Fruit fly (Drosophila melanogaster) whole organism, adult: ENCODE data around the gene CG8219.
A peak's percentile ranks its signal among the peaks of the same experiment; 100 is the strongest.

Experiments used
- CG11617 ChIP-seq: fragments of 200-800 bp; sonication (Bioruptor generic); optimal IDR thresholded peaks from 2 replicates; lab custom pipeline; 2017; ENCODE audit warnings: mild to moderate bottlenecking, missing biosample characterization, missing genetic modification reagents, missing genetic modification characterization
- CG12768 ChIP-seq: fragments of 200-800 bp; sonication (Bioruptor generic); optimal IDR thresholded peaks from 2 replicates; lab custom pipeline; 2017; ENCODE audit warnings: missing biosample characterization, missing genetic modification characterization, mild to moderate bottlenecking, moderate library complexity, missing genetic modification reagents
- CG14711 ChIP-seq: fragments of 200-800 bp; sonication (Bioruptor generic); optimal IDR thresholded peaks from 2 replicates; lab custom pipeline; 2018; ENCODE audit warnings: missing biosample characterization, mild to moderate bottlenecking, missing genetic modification characterization, moderate library complexity
- CG1620 ChIP-seq: fragments of 200-800 bp; sonication (Bioruptor generic); optimal IDR thresholded peaks from 2 replicates; lab custom pipeline; 2016; ENCODE audit warnings: missing biosample characterization, missing genetic modification characterization
- CG33017 ChIP-seq: fragments of 200-800 bp; sonication (Bioruptor generic); optimal IDR thresholded peaks from 2 replicates; lab custom pipeline; 2018; ENCODE audit warnings: missing biosample characterization, mild to moderate bottlenecking, missing genetic modification characterization, moderate library complexity
- CG5204 ChIP-seq: fragments of 200-800 bp; sonication (Bioruptor generic); optimal IDR thresholded peaks from 2 replicates; lab custom pipeline; 2016; ENCODE audit warnings: missing biosample characterization, missing genetic modification characterization
- CG7045 ChIP-seq: fragments of 200-800 bp; sonication (Bioruptor generic); optimal IDR thresholded peaks from 2 replicates; lab custom pipeline; 2017; ENCODE audit warnings: missing biosample characterization, mild to moderate bottlenecking, missing genetic modification characterization
- CG7101 ChIP-seq: fragments of 200-800 bp; sonication (Bioruptor generic); optimal IDR thresholded peaks from 2 replicates; lab custom pipeline; 2018; ENCODE audit warnings: missing biosample characterization, mild to moderate bottlenecking, missing genetic modification characterization, moderate library complexity
- Clk ChIP-seq: fragments of 200-800 bp; sonication (Bioruptor generic); optimal IDR thresholded peaks from 2 replicates; lab custom pipeline; 2017; ENCODE audit warnings: missing biosample characterization, missing genetic modification characterization
- Crg-1 ChIP-seq: fragments of 200-800 bp; sonication (Bioruptor generic); optimal IDR thresholded peaks from 2 replicates; lab custom pipeline; 2016; ENCODE audit warnings: missing biosample characterization, missing genetic modification characterization
- Hr96 ChIP-seq: fragments of 200-800 bp; sonication (Bioruptor generic); optimal IDR thresholded peaks from 2 replicates; lab custom pipeline; 2016; ENCODE audit warnings: missing biosample characterization, missing genetic modification characterization
- Mnt ChIP-seq: fragments of 200-800 bp; sonication (Bioruptor generic); optimal IDR thresholded peaks from 2 replicates; lab custom pipeline; 2016; ENCODE audit warnings: missing biosample characterization, mild to moderate bottlenecking, missing genetic modification characterization
- bab1 ChIP-seq: fragments of 200-800 bp; sonication (Bioruptor generic); optimal IDR thresholded peaks from 3 replicates; lab custom pipeline; 2019; ENCODE audit warnings: missing biosample characterization, mild to moderate bottlenecking, missing genetic modification characterization, moderate library complexity
- cic ChIP-seq: fragments of 200-800 bp; sonication (Bioruptor generic); optimal IDR thresholded peaks from 2 replicates; lab custom pipeline; 2017; ENCODE audit warnings: missing biosample characterization, mild to moderate bottlenecking, missing genetic modification characterization, moderate library complexity
- cnc ChIP-seq, 2 experiments: fragments of >200 bp; optimal IDR thresholded peaks; 2 replicates each; lab custom pipeline; 2017
- kay ChIP-seq: fragments of 200-800 bp; sonication (Bioruptor generic); peaks from one replicate; lab custom pipeline; 2016; ENCODE audit warnings: missing biosample characterization, missing genetic modification characterization, borderline replicate concordance
- ovo ChIP-seq: fragments of 200-800 bp; sonication (Bioruptor generic); optimal IDR thresholded peaks from 2 replicates; lab custom pipeline; 2016; ENCODE audit warnings: missing biosample characterization, missing genetic modification characterization
- pad ChIP-seq: fragments of 200-800 bp; sonication (Bioruptor generic); optimal IDR thresholded peaks from 3 replicates; lab custom pipeline; 2017; ENCODE audit warnings: missing biosample characterization, missing genetic modification characterization, mild to moderate bottlenecking, moderate library complexity, missing genetic modification reagents
- tj ChIP-seq: fragments of 200-800 bp; sonication (Bioruptor generic); optimal IDR thresholded peaks from 3 replicates; lab custom pipeline; 2017; ENCODE audit warnings: missing biosample characterization, mild to moderate bottlenecking, missing genetic modification characterization, moderate library complexity
- toe ChIP-seq: fragments of 200-800 bp; sonication (Bioruptor generic); optimal IDR thresholded peaks from 2 replicates; lab custom pipeline; 2016; ENCODE audit warnings: missing biosample characterization, missing genetic modification characterization

Gene CG8219

DNA sequence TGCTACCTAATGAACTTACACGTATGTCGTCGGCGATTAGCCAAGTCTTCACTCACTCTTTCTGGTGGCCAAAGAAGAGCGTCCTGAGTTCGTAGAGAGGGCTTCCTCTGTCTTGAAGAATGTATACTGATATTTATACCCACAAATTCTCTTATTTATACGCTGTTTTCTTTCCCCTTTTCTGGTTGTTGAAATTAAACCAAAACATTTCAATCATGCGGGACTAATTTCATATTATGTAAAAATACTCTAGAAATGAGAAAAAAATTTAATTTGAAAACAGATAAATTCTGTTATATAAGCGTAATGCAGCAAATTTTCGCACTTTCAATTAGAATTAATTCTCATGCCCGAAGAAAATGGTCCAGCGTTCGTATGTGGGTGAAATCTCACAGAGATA, 33.0 kb downstream of the CG8219 start, which contains the start of gene BG642312:
BG642312 (minus strand) TSS at position 101 of the 400 bp plus-strand sequence.
- TF ChIP-seq Hr96 (no peak), CG5204 (GFP tag; lab: Kevin White, UChicago) (no peak), CG7101 (tag; lab: Kevin White, UChicago) (no peak), CG14711 (tag; lab: Kevin White, UChicago) (no peak), Mnt (GFP tag; lab: Kevin White, UChicago) (no peak), cnc (optimal IDR thresholded peaks at IDR 0.05; lab: Kevin White, UChicago) (no peak), bab1 (GFP tag; lab: Kevin White, UChicago) (no peak)

DNA sequence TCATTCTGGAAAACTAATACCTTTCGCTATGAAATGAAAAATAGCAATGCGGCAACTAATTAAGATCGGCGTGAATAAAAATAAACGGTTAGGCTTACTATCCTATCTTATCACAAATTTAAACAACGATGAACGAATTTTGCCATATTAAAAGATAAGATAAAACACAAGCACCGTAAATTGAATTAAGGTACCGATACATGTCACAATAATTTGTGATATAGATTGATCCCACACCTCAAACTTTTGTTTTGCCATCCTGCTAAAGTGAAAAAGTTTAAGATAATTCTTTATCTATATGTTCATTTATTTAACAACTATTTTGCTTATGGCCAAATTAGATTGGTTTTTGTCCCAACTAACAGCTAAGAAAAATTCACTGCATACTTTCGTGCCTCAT, 33.8 kb downstream of the CG8219 start, which contains the start of gene CG42714:
CG42714 (minus strand) TSS at position 22 of the 400 bp plus-strand sequence.
- TF ChIP-seq kay (no peak), cic (GFP tag; lab: Kevin White, UChicago) (no peak), Mnt (GFP tag; lab: Kevin White, UChicago) (no peak)

DNA sequence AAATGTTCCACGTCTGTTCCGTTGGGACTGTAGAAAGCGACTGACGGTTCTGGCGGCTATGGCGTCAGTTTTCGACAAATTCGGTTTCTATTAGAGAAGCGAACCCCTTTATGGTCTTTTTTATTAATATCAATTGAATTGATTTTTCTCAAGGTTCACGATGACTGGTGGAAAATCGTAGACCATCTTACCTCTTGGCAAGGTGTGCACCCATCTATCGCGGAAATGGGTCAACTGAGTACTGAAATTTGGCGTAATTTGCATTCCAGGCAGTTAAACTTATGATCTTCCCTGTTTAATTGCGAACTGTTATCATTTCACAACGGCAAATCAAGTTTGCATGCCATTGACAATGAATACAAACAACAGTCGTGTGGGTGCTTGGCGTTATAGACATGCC, 39.7 kb downstream of the CG8219 start, which contains the start of gene CG10226:
CG10226 (minus strand) TSS at position 101 of the 400 bp plus-strand sequence.
- no peak for TF ChIP-seq pad (GFP tag; lab: Kevin White, UChicago)
- no peak for TF ChIP-seq Hr96
- TF ChIP-seq CG7045 (GFP tag; lab: Kevin White, UChicago): no peak
- no peak for TF ChIP-seq Crg-1 (GFP tag; lab: Kevin White, UChicago)
- no peak for TF ChIP-seq CG12768
- no peak for TF ChIP-seq CG33017 (tag; lab: Kevin White, UChicago)
- no peak for TF ChIP-seq CG1620
- TF ChIP-seq Clk (GFP tag; lab: Kevin White, UChicago): no peak
- TF ChIP-seq CG14711 (tag; lab: Kevin White, UChicago): no peak
- no peak for TF ChIP-seq CG11617 (GFP tag; lab: Kevin White, UChicago)
- no peak for TF ChIP-seq CG7101 (tag; lab: Kevin White, UChicago)

DNA sequence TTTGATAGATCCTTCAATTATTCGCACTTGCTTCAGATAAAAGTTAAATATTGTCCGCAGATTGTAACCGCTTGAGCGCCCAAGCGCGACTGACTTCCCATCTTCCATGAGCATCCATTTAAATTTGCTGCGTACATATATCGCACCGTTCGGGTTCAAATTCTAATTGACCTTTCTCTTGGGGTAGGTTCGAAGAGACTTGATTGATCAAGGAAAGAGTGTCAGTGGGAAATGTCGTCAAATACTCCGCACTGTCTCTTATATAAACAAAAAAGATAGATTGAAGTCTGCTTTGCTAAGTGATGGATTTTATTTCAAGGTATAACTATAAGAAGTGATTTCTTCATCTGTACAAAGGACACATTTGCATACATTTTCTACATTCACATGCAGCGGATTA, 45.4 kb downstream of the CG8219 start, which contains the start of gene Mdr65:
Mdr65 (minus strand) TSS at position 101 of the 400 bp plus-strand sequence.
- TF ChIP-seq kay (no peak), Hr96 (no peak), cic (GFP tag; lab: Kevin White, UChicago) (no peak), CG11617 (GFP tag; lab: Kevin White, UChicago) (no peak), CG33017 (tag; lab: Kevin White, UChicago) (no peak), tj (GFP tag; lab: Kevin White, UChicago) (no peak), CG14711 (tag; lab: Kevin White, UChicago) (no peak), pad (GFP tag; lab: Kevin White, UChicago) (no peak), Clk (GFP tag; lab: Kevin White, UChicago) (no peak), bab1 (GFP tag; lab: Kevin White, UChicago) (no peak), toe (GFP tag; lab: Kevin White, UChicago) (no peak), CG7101 (tag; lab: Kevin White, UChicago) (no peak), Crg-1 (GFP tag; lab: Kevin White, UChicago) (no peak), Mnt (GFP tag; lab: Kevin White, UChicago) (no peak), CG5204 (GFP tag; lab: Kevin White, UChicago) (no peak), CG1620 (no peak), cnc (optimal IDR thresholded peaks at IDR 0.05; lab: Kevin White, UChicago) (no peak)

DNA sequence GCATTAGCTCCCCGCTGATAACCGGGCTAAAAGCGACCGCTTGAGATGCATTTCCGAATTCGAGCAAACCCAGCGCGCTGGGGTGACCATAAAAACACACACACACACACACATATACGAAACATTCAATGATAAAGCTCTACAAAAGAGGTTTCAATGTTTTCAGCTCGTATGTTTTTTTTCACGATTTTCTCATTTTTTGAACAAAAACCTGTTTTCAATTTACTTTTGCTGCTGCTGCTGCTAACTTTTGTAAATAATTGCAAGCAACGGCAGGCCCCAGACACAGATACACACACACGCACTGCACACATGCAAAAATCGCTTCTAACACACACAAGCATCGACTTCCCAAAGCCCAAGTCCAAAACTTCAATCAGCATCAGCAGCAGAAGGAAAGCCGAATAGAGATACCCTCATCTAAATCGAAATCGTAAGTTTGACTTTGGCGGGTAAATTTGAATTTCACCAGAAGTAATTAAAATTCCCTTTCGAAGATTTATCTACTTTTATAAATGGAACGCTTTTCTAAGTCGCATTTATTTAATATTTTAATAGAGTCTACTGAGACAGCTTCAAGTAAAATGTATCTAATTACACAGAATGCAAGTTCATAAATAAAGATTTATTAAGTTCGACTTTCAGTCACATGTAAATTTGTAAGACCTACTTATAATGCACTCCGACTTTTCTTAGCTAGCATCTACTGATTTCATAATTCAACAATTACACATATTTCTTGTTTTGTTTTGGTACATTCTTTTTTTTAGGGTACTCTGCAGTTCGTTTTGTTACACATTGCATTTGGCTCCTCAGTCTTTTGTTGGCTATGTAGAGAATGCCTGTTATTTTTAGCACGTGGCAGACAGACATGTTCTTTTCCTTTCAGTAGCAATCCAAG, 49.2 kb downstream of the CG8219 start:
- TF ChIP-seq Crg-1 (GFP tag; lab: Kevin White, UChicago): no peak
- TF ChIP-seq cic (GFP tag; lab: Kevin White, UChicago): no peak
- no peak for TF ChIP-seq pad (GFP tag; lab: Kevin White, UChicago)
- TF ChIP-seq bab1 (GFP tag; lab: Kevin White, UChicago): peak; percentile 17
- TF ChIP-seq CG7101 (tag; lab: Kevin White, UChicago): no peak
- no peak for TF ChIP-seq tj (GFP tag; lab: Kevin White, UChicago)
- TF ChIP-seq CG5204 (GFP tag; lab: Kevin White, UChicago): no peak
- TF ChIP-seq cnc (optimal IDR thresholded peaks at IDR 0.05; lab: Kevin White, UChicago): no peak
- no peak for TF ChIP-seq CG12768
- no peak for TF ChIP-seq CG7045 (GFP tag; lab: Kevin White, UChicago)
- TF ChIP-seq kay: peak; percentile 28
- TF ChIP-seq Clk (GFP tag; lab: Kevin White, UChicago): no peak
- no peak for TF ChIP-seq CG14711 (tag; lab: Kevin White, UChicago)
- TF ChIP-seq CG11617 (GFP tag; lab: Kevin White, UChicago): no peak
- TF ChIP-seq CG1620: no peak
- TF ChIP-seq ovo (GFP tag; lab: Kevin White, UChicago): no peak
